Worm (Caenorhabditis elegans) whole organism, L4 larva: Measurements from ENCODE around the gene nex-2.

ENCODE experiments used
- F10B5.3 ChIP-seq: sonication (generic microtip); optimal IDR thresholded peaks from 2 replicates; lab custom pipeline; 2016; ENCODE audit warnings: mild to moderate bottlenecking, missing genetic modification characterization, missing compliant biosample characterization
- Y48G9A.11 ChIP-seq: fragments of 200-800 bp; sonication (Bioruptor generic); IDR thresholded peaks from 2 replicates; pipeline ENCODE4 v1.3.6; 2022; ENCODE audit warnings: missing genetic modification reagents, missing genetic modification characterization, missing compliant biosample characterization
- Y75B8A.6 ChIP-seq: fragments of 200-800 bp; sonication (Bioruptor generic); IDR thresholded peaks from 2 replicates; pipeline ENCODE4 v1.3.6; 2022; ENCODE audit warnings: missing genetic modification reagents, missing genetic modification characterization, missing compliant biosample characterization
- attf-4 ChIP-seq: sonication (generic microtip); optimal IDR thresholded peaks from 3 replicates; lab custom pipeline; 2017; ENCODE audit warnings: missing biosample characterization, missing genetic modification characterization
- ceh-28 ChIP-seq: fragments of 150-350 bp; optimal IDR thresholded peaks from 2 replicates; lab custom pipeline; 2014; ENCODE audit warnings: missing biosample characterization, missing genetic modification reagents, missing genetic modification characterization
- ceh-44 ChIP-seq: fragments of 200-800 bp; sonication (Bioruptor generic); IDR thresholded peaks from 2 replicates; pipeline ENCODE4 v1.3.6; 2022; ENCODE audit warnings: missing genetic modification reagents, missing genetic modification characterization, missing compliant biosample characterization
- ceh-62 ChIP-seq: sonication (generic microtip); optimal IDR thresholded peaks from 2 replicates; lab custom pipeline; 2017; ENCODE audit warnings: missing biosample characterization, missing genetic modification characterization
- cey-2 ChIP-seq: sonication (generic microtip); optimal IDR thresholded peaks from 3 replicates; lab custom pipeline; 2017; ENCODE audit warnings: missing genetic modification characterization, mild to moderate bottlenecking, missing compliant biosample characterization, antibody characterized with exemption, borderline replicate concordance; ENCODE audit not compliant: insufficient read depth
- ctbp-1 ChIP-seq: fragments of 200-800 bp; sonication (Bioruptor generic); IDR thresholded peaks from 2 replicates; pipeline ENCODE4 v1.3.6; 2022; ENCODE audit warnings: missing genetic modification reagents, missing genetic modification characterization, missing compliant biosample characterization
- daf-12 ChIP-seq: fragments of 150-350 bp; optimal IDR thresholded peaks from 2 replicates; lab custom pipeline; 2014; ENCODE audit warnings: missing biosample characterization, missing genetic modification reagents, missing genetic modification characterization
- daf-16 ChIP-seq, 3 experiments: sonication (generic microtip); optimal IDR thresholded peaks; 2 replicates each; lab custom pipeline; 2016 to 2017; ENCODE audit warnings: missing genetic modification characterization in 3 of 3, missing genetic modification reagents in 3 of 3, mild to moderate bottlenecking in 2 of 3, missing compliant biosample characterization in 2 of 3, missing biosample characterization in 1 of 3, moderate library complexity in 1 of 3
- daf-8 ChIP-seq: fragments of 200-800 bp; sonication (Bioruptor generic); IDR thresholded peaks from 2 replicates; pipeline ENCODE4 v1.3.6; 2022; ENCODE audit warnings: missing genetic modification characterization, missing compliant biosample characterization
- dmd-6 ChIP-seq: fragments of 200-800 bp; sonication (Bioruptor generic); IDR thresholded peaks from 2 replicates; pipeline ENCODE4 v1.3.6; 2022; ENCODE audit warnings: missing genetic modification reagents, missing genetic modification characterization, missing compliant biosample characterization
- duxl-1 ChIP-seq: sonication (generic microtip); optimal IDR thresholded peaks from 2 replicates; lab custom pipeline; 2016; ENCODE audit warnings: mild to moderate bottlenecking, missing genetic modification characterization, moderate library complexity, missing compliant biosample characterization; ENCODE audit not compliant: poor library complexity
- dve-1 ChIP-seq: sonication (generic microtip); optimal IDR thresholded peaks from 2 replicates; lab custom pipeline; 2017; ENCODE audit warnings: antibody characterized with exemption, mild to moderate bottlenecking, missing genetic modification characterization, missing compliant biosample characterization; ENCODE audit not compliant: insufficient read depth
- egl-43 ChIP-seq: fragments of 200-800 bp; sonication (Bioruptor generic); IDR thresholded peaks from 2 replicates; pipeline ENCODE4 v1.3.6; 2022; ENCODE audit warnings: missing genetic modification reagents, missing genetic modification characterization, missing compliant biosample characterization
- fkh-10 ChIP-seq: fragments of 150-350 bp; optimal IDR thresholded peaks from 2 replicates; lab custom pipeline; 2014; ENCODE audit warnings: missing biosample characterization, missing genetic modification reagents, missing genetic modification characterization
- fos-1 ChIP-seq: fragments of 150-350 bp; optimal IDR thresholded peaks from 2 replicates; lab custom pipeline; 2014; ENCODE audit warnings: missing biosample characterization, missing genetic modification characterization
- hlh-11 ChIP-seq: fragments of 200-800 bp; sonication (Bioruptor generic); optimal IDR thresholded peaks from 2 replicates; lab custom pipeline; 2018; ENCODE audit warnings: mild to moderate bottlenecking, missing genetic modification characterization, missing compliant biosample characterization
- hlh-30 ChIP-seq: sonication (generic microtip); optimal IDR thresholded peaks from 2 replicates; lab custom pipeline; 2017; ENCODE audit warnings: antibody characterized with exemption, mild to moderate bottlenecking, missing genetic modification characterization, missing compliant biosample characterization; ENCODE audit not compliant: insufficient read depth
- lin-38 ChIP-seq: fragments of 200-800 bp; sonication (Bioruptor generic); IDR thresholded peaks from 2 replicates; pipeline ENCODE4 v1.3.6; 2022; ENCODE audit warnings: missing genetic modification reagents, missing genetic modification characterization, missing compliant biosample characterization
- mdl-1 ChIP-seq, 2 experiments: fragments of 150-350 bp in 1 of 2; sonication (generic microtip) in 1 of 2; optimal IDR thresholded peaks; 2 replicates each; lab custom pipeline; 2014 to 2017; ENCODE audit warnings: missing biosample characterization in 2 of 2, missing genetic modification characterization in 2 of 2
- mes-2 ChIP-seq: sonication (generic microtip); optimal IDR thresholded peaks from 2 replicates; lab custom pipeline; 2016; ENCODE audit warnings: missing genotype, mild to moderate bottlenecking, missing genetic modification characterization, missing compliant biosample characterization; ENCODE audit not compliant: poor library complexity, severe bottlenecking
- mxl-3 ChIP-seq: fragments of 200-800 bp; sonication (Bioruptor generic); optimal IDR thresholded peaks from 2 replicates; lab custom pipeline; 2018; ENCODE audit warnings: mild to moderate bottlenecking, missing genetic modification characterization, missing compliant biosample characterization
- nhr-25 ChIP-seq: sonication (generic microtip); optimal IDR thresholded peaks from 2 replicates; lab custom pipeline; 2017; ENCODE audit warnings: missing genetic modification characterization, mild to moderate bottlenecking, missing compliant biosample characterization, antibody characterized with exemption, moderate library complexity, borderline replicate concordance; ENCODE audit not compliant: insufficient read depth
- nhr-28 ChIP-seq: fragments of 150-350 bp; optimal IDR thresholded peaks from 2 replicates; lab custom pipeline; 2014; ENCODE audit warnings: missing biosample characterization, missing genetic modification characterization
- nhr-48 ChIP-seq: sonication (generic microtip); optimal IDR thresholded peaks from 2 replicates; lab custom pipeline; 2016; ENCODE audit warnings: mild to moderate bottlenecking, missing genetic modification characterization, missing compliant biosample characterization
- nhr-6 ChIP-seq: fragments of 150-350 bp; optimal IDR thresholded peaks from 2 replicates; lab custom pipeline; 2014; ENCODE audit warnings: missing biosample characterization, missing genetic modification characterization
- nhr-77 ChIP-seq: fragments of 150-350 bp; optimal IDR thresholded peaks from 2 replicates; lab custom pipeline; 2014; ENCODE audit warnings: missing biosample characterization, missing genetic modification characterization
- pha-4 ChIP-seq, 2 experiments: fragments of 150-350 bp in 1 of 2; fragments of 200-800 bp in 1 of 2; sonication (Bioruptor generic) in 1 of 2; IDR thresholded peaks in 1 of 2; optimal IDR thresholded peaks in 1 of 2; 2 replicates each; pipeline versions ENCODE4 v1.3.6 to Lab custom; 2014 to 2022; ENCODE audit warnings: missing genetic modification characterization in 2 of 2, missing genetic modification reagents in 2 of 2, missing biosample characterization in 1 of 2, missing compliant biosample characterization in 1 of 2
- php-3 ChIP-seq: fragments of 200-800 bp; sonication (Bioruptor generic); IDR thresholded peaks from 2 replicates; pipeline ENCODE4 v1.3.6; 2022; ENCODE audit warnings: missing genetic modification reagents, missing genetic modification characterization, missing compliant biosample characterization
- pqm-1 ChIP-seq: sonication (generic microtip); optimal IDR thresholded peaks from 2 replicates; lab custom pipeline; 2017; ENCODE audit warnings: missing biosample characterization, missing genetic modification characterization
- set-16 ChIP-seq: fragments of 200-800 bp; sonication (Bioruptor generic); IDR thresholded peaks from 2 replicates; pipeline ENCODE4 v1.3.6; 2022; ENCODE audit warnings: missing genetic modification reagents, missing genetic modification characterization, missing compliant biosample characterization
- snpc-1.2 ChIP-seq: fragments of 200-800 bp; sonication (Bioruptor generic); IDR thresholded peaks from 2 replicates; pipeline ENCODE4 v1.3.6; 2022; ENCODE audit warnings: missing genetic modification reagents, missing genetic modification characterization, missing compliant biosample characterization
- spr-1 ChIP-seq: sonication (generic microtip); optimal IDR thresholded peaks from 2 replicates; lab custom pipeline; 2016; ENCODE audit warnings: mild to moderate bottlenecking, missing genetic modification characterization, missing compliant biosample characterization
- tra-1 ChIP-seq: fragments of 200-800 bp; sonication (Bioruptor generic); IDR thresholded peaks from 2 replicates; pipeline ENCODE4 v1.3.6; 2022; ENCODE audit warnings: missing genetic modification reagents, missing genetic modification characterization, missing compliant biosample characterization
- unc-62 ChIP-seq, 3 experiments: fragments of 150-350 bp in 1 of 3; sonication (generic microtip); optimal IDR thresholded peaks in 2 of 3; peaks in 1 of 3; 1 replicate in 1 of 3; 2 replicates in 2 of 3; lab custom pipeline; 2014 to 2017; ENCODE audit warnings: missing biosample characterization in 3 of 3, missing genetic modification characterization in 3 of 3, missing genetic modification reagents in 3 of 3, missing genotype in 1 of 3

nex-2 gene

DNA sequence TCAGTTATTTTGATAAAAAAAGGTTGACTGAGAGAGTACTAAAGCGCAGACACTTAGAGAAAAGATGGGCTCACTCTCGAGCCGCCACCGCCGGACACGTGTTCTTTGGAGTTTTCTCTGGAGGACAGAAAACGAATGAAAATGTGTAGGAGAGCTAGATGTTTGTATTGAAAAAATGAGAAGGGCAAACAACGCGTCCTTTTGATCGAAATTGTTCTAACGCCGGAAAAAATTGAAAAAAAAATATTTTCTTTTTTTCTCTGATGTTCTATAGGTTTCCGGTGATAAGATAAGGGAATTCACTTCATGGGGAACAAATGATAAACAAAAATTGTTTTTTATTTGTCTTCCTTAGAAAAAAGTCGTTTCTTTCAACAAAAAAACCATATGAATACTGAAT lies 411 bp downstream of the nex-2 start (continued):
- TF ChIP-seq ceh-62 (tag; lab: Kevin White, UChicago) (no peak), attf-4 (no peak), ceh-28 (tag; lab: Kevin White, UChicago) (no peak), hlh-30 (tag; lab: Kevin White, UChicago) (peak; percentile 52), spr-1 (tag; lab: Kevin White, UChicago) (no peak), tra-1 (no peak), Y75B8A.6 (GFP tag; lab: Robert Waterston, UW) (no peak), egl-43 (GFP tag; lab: Robert Waterston, UW) (no peak), nhr-48 (tag; lab: Kevin White, UChicago) (no peak), daf-12 (tag; lab: Kevin White, UChicago) (no peak), ctbp-1 (GFP tag; lab: Robert Waterston, UW) (no peak), nhr-6 (no peak), mes-2 (tag; lab: Kevin White, UChicago) (no peak), snpc-1.2 (no peak), Y48G9A.11 (GFP tag; lab: Robert Waterston, UW) (no peak), pqm-1 (tag; lab: Kevin White, UChicago) (peak; percentile 23), mdl-1 (tag; optimal IDR thresholded peaks at IDR 0.05; lab: Kevin White, UChicago) (peak in 1 of 2 experiments; percentile 25), mxl-3 (GFP tag; lab: Kevin White, UChicago) (peak; percentile 44)

DNA sequence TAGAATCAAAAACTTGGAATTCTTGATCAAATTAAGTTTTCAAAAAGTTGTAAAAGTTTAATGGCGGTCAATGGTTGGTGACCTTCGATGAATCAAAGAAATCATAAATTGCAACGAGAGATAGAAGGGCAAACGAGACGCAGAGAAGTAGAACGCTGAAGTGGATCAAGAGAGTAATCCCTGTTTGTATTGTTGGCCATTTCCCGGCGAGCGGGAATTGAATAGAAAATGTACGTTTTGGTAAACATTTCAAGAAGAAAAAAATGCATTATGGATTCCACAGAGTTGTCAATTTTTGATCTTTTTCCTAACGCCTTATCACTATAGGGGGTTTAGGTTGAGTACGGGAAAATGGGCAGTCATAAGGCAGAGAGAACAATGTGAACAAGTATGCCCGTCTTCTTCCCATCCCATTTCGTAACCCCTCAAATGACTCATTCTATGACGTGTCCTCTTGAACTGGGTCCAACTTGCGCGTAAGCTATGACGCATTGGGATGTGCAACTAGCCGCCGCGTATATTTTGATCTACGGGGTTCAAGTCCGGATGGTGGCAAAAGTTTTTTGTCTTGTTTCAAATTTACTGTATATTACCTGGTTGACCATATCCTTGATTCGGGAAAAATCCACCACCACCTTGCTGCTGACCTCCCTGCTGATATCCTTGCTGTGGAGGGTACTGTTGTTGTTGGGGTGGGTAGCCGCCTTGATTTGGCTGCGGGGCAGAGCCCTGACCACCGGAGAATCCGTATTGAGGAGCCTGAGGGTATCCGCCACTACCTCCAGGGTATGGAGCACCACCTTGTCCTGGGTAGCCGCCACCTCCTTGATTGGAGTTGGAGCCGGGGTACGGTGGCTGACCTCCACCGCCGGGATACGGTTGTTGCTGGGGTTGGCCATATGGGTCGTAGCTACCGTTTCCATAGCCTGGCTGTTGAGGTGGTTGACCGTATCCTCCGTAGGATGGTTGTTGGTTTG lies 1.4 kb downstream of the nex-2 start:
- TF ChIP-seq set-16 (GFP tag; lab: Robert Waterston, UW) = peak; percentile 89
- no peak for TF ChIP-seq nhr-25 (tag; lab: Kevin White, UChicago)
- peak; percentile 7 for TF ChIP-seq nhr-28 (tag; lab: Kevin White, UChicago)
- no peak for TF ChIP-seq nhr-77 (tag; lab: Kevin White, UChicago)
- TF ChIP-seq ceh-44 (GFP tag; lab: Robert Waterston, UW) = no peak
- 0 out of 2 replicates have a peak, but pooled peaks have one; percentile 29 for TF ChIP-seq Y48G9A.11 (GFP tag; lab: Robert Waterston, UW)
- no peak for TF ChIP-seq lin-38
- TF ChIP-seq attf-4 = no peak
- peak; percentile 0 for TF ChIP-seq hlh-11 (tag; lab: Kevin White, UChicago)
- TF ChIP-seq fkh-10 (GFP tag; lab: Kevin White, UChicago) = no peak
- no peak for TF ChIP-seq F10B5.3 (tag; lab: Kevin White, UChicago)
- TF ChIP-seq hlh-30 (tag; lab: Kevin White, UChicago) = peak; percentile 32
- no peak for TF ChIP-seq pha-4 (GFP tag; IDR thresholded peaks at IDR 0.05; lab: Robert Waterston, UW)
- TF ChIP-seq pha-4 (tag; optimal IDR thresholded peaks at IDR 0.05; lab: Kevin White, UChicago) = peak; percentile 49
- peak in 1 of 2 experiments; percentile 89 for TF ChIP-seq unc-62 (GFP tag; optimal IDR thresholded peaks at IDR 0.05 in 1 of 2; lab: Kevin White, UChicago)
- TF ChIP-seq unc-62 (tag; optimal IDR thresholded peaks at IDR 0.05; lab: Kevin White, UChicago) = no peak
- no peak for TF ChIP-seq fos-1 (tag; lab: Kevin White, UChicago)
- peak; percentile 13 for TF ChIP-seq dve-1 (tag; lab: Kevin White, UChicago)
- 0 out of 2 replicates have a peak, but pooled peaks have one; percentile 7 for TF ChIP-seq php-3 (GFP tag; lab: Robert Waterston, UW)
- no peak for TF ChIP-seq daf-8 (GFP tag; lab: Robert Waterston, UW)
- TF ChIP-seq dmd-6 = peak; percentile 21; the same call in 1 of the 2 replicates
- no peak for TF ChIP-seq cey-2 (tag; lab: Kevin White, UChicago)
- TF ChIP-seq daf-16 (GFP tag; optimal IDR thresholded peaks at IDR 0.05; lab: Kevin White, UChicago) = no peak
- peak; percentile 44 for TF ChIP-seq daf-16 (tag; optimal IDR thresholded peaks at IDR 0.05; lab: Kevin White, UChicago)
- TF ChIP-seq mxl-3 (GFP tag; lab: Kevin White, UChicago) = no peak
- no peak for TF ChIP-seq duxl-1 (tag; lab: Kevin White, UChicago)
- no peak for TF ChIP-seq snpc-1.2
- peak; percentile 29 for TF ChIP-seq nhr-6
